Worm (Caenorhabditis elegans) whole organism, early embryonic: Measurements from ENCODE around the gene str-38.
A peak's percentile ranks its signal among the peaks of the same experiment; 100 is the strongest.
"Not testable (repeated sequence)": the region's sequence is repeated elsewhere in the genome, so short reads cannot be mapped to it uniquely, and the experiment has no call there.

ENCODE experiments used
- B0310.2 ChIP-seq: sonication (generic microtip); optimal IDR thresholded peaks from 2 replicates; lab custom pipeline; 2016; ENCODE audit warnings: mild to moderate bottlenecking, missing genetic modification characterization, missing compliant biosample characterization
- F13C5.2 ChIP-seq: sonication (generic microtip); optimal IDR thresholded peaks from 2 replicates; lab custom pipeline; 2017; ENCODE audit warnings: mild to moderate bottlenecking, missing genetic modification characterization, inconsistent platforms, missing compliant biosample characterization
- aly-1 ChIP-seq: sonication (generic microtip); optimal IDR thresholded peaks from 2 replicates; lab custom pipeline; 2016; ENCODE audit warnings: missing genetic modification characterization, missing compliant biosample characterization
- ama-1 ChIP-seq: fragments of 150-350 bp; optimal IDR thresholded peaks from 2 replicates; lab custom pipeline; 2014
- ceh-13 ChIP-seq: fragments of 200-800 bp; sonication (Bioruptor generic); optimal IDR thresholded peaks from 2 replicates; lab custom pipeline; 2018; ENCODE audit warnings: mild to moderate bottlenecking, missing genetic modification characterization, missing compliant biosample characterization
- ceh-36 ChIP-seq: sonication (generic microtip); optimal IDR thresholded peaks from 2 replicates; lab custom pipeline; 2016; ENCODE audit warnings: missing genetic modification characterization, inconsistent platforms, missing compliant biosample characterization
- ets-7 ChIP-seq: sonication (generic microtip); optimal IDR thresholded peaks from 2 replicates; lab custom pipeline; 2016; ENCODE audit warnings: missing genotype, missing genetic modification characterization, missing compliant biosample characterization
- flt-1 ChIP-seq: fragments of 200-800 bp; sonication (Bioruptor generic); IDR thresholded peaks from 2 replicates; pipeline ENCODE4 v1.3.6; 2022; ENCODE audit warnings: missing genetic modification characterization, missing compliant biosample characterization
- hmbx-1 ChIP-seq: sonication (generic microtip); optimal IDR thresholded peaks from 2 replicates; lab custom pipeline; 2016; ENCODE audit warnings: mild to moderate bottlenecking, missing genetic modification characterization, missing compliant biosample characterization
- hmg-4 ChIP-seq: fragments of 200-800 bp; sonication (Bioruptor generic); optimal IDR thresholded peaks from 2 replicates; lab custom pipeline; 2018; ENCODE audit warnings: mild to moderate bottlenecking, missing genetic modification characterization, missing compliant biosample characterization
- hnd-1 ChIP-seq: sonication (generic microtip); optimal IDR thresholded peaks from 2 replicates; lab custom pipeline; 2016; ENCODE audit warnings: missing genetic modification characterization, missing compliant biosample characterization
- pes-1 ChIP-seq: fragments of 200-800 bp; sonication (Bioruptor generic); IDR thresholded peaks from 2 replicates; pipeline ENCODE4 v1.3.6; 2022; ENCODE audit warnings: missing genetic modification reagents, missing genetic modification characterization, missing compliant biosample characterization
- scrt-1 ChIP-seq: fragments of 200-800 bp; sonication (Bioruptor generic); IDR thresholded peaks from 2 replicates; pipeline ENCODE4 v1.3.6; 2022; ENCODE audit warnings: missing genetic modification characterization, missing compliant biosample characterization
- sea-1 ChIP-seq: fragments of 200-800 bp; sonication (Bioruptor generic); conservative IDR thresholded peaks from 2 replicates; pipeline ENCODE4 v1.3.6; 2022; ENCODE audit warnings: missing genetic modification characterization, missing compliant biosample characterization
- tbx-11 ChIP-seq: fragments of 200-800 bp; sonication (Bioruptor generic); IDR thresholded peaks from 2 replicates; pipeline ENCODE4 v1.3.6; 2022; ENCODE audit warnings: missing genetic modification characterization, missing compliant biosample characterization
- tbx-37 ChIP-seq: fragments of 200-800 bp; sonication (Bioruptor generic); conservative IDR thresholded peaks from 2 replicates; pipeline ENCODE4 v1.3.6; 2022; ENCODE audit warnings: missing genetic modification reagents, missing genetic modification characterization, missing compliant biosample characterization
- tra-4 ChIP-seq: sonication (generic microtip); optimal IDR thresholded peaks from 2 replicates; lab custom pipeline; 2017; ENCODE audit warnings: missing genetic modification characterization, missing compliant biosample characterization

Gene str-38

ce11 chrV:15766122-15766594 is 34.0 kb upstream of the str-38 start, which contains the start of the genes haf-3 and F57A10.2:
Gene haf-3 (minus strand): TSS chrV:15766172.
Gene F57A10.2 (plus strand): TSS chrV:15766575.
- no peak for TF ChIP-seq aly-1
- TF ChIP-seq scrt-1 (GFP tag; lab: Robert Waterston, UW): no peak
- 0 out of 2 replicates have a peak, but pooled peaks have one; percentile 13 for TF ChIP-seq flt-1
- peak; percentile 66 for TF ChIP-seq F13C5.2 (tag; lab: Kevin White, UChicago)
- no peak for TF ChIP-seq sea-1 (GFP tag; lab: Robert Waterston, UW)

DNA sequence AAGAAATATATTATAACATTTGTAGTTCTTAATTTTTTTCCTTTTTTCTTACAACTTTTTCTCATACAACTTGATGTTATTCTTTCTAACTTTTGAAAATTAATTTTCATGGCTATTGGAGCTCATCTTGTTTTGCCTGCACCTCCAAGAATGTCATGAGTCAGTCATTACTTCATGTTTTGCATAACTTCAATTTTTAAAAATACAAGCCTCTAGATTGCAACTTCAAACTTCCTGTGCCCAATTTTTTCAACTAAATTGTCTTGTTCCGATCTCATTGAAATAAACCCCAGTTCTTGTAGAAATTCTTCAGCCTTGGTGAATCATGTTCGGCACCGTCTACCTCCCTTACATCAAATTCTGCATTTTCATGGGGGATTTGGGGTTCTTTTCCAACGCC is 26.3 kb upstream of the str-38 start, which contains the start of gene str-9:
Gene str-9 (plus strand): TSS at position 301 of the 400 bp plus-strand sequence.
- TF ChIP-seq tbx-37 (GFP tag; lab: Robert Waterston, UW) (no peak), aly-1 (no peak), hmbx-1 (tag; lab: Kevin White, UChicago) (no peak), ceh-13 (GFP tag; lab: Kevin White, UChicago) (no peak), tra-4 (tag; lab: Kevin White, UChicago) (no peak), pes-1 (GFP tag; lab: Robert Waterston, UW) (no peak), hmg-4 (GFP tag; lab: Kevin White, UChicago) (no peak), B0310.2 (tag; lab: Kevin White, UChicago) (no peak), F13C5.2 (tag; lab: Kevin White, UChicago) (no peak), flt-1 (no peak), scrt-1 (GFP tag; lab: Robert Waterston, UW) (no peak), tbx-11 (GFP tag; lab: Robert Waterston, UW) (no peak), hnd-1 (tag; lab: Kevin White, UChicago) (no peak), sea-1 (GFP tag; lab: Robert Waterston, UW) (no peak), ama-1 (lab: Kevin White, UChicago) (no peak)

DNA sequence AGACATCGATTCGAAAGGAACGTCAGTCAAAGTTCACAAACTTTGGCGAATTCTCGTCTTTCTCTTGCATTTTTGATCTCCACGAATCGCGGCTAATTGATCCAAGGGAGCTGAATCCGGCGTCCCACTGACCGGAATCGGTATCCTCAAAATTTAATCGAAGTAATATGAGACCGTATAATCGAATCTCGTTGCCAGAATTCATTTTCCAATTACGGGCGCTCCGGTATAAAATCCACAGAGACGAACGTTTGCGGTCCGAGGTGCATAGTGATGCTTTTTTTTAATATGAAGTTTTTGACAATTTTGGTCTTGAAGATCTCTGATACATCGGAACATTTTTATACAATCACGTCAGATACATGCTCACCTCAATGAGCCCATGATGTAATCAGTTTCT is 25.5 kb upstream of the str-38 start:
- no peak for TF ChIP-seq pes-1 (GFP tag; lab: Robert Waterston, UW)
- TF ChIP-seq tra-4 (tag; lab: Kevin White, UChicago): no peak
- TF ChIP-seq aly-1: no peak
- no peak for TF ChIP-seq scrt-1 (GFP tag; lab: Robert Waterston, UW)
- TF ChIP-seq hmg-4 (GFP tag; lab: Kevin White, UChicago): no peak
- no peak for TF ChIP-seq hnd-1 (tag; lab: Kevin White, UChicago)
- no peak for TF ChIP-seq F13C5.2 (tag; lab: Kevin White, UChicago)
- no peak for TF ChIP-seq ceh-36 (tag; lab: Kevin White, UChicago)
- no peak for TF ChIP-seq B0310.2 (tag; lab: Kevin White, UChicago)
- TF ChIP-seq tbx-37 (GFP tag; lab: Robert Waterston, UW): no peak
- TF ChIP-seq ama-1 (lab: Kevin White, UChicago): no peak
- no peak for TF ChIP-seq ceh-13 (GFP tag; lab: Kevin White, UChicago)
- no peak for TF ChIP-seq hmbx-1 (tag; lab: Kevin White, UChicago)
- no peak for TF ChIP-seq sea-1 (GFP tag; lab: Robert Waterston, UW)
- no peak for TF ChIP-seq tbx-11 (GFP tag; lab: Robert Waterston, UW)
- no peak for TF ChIP-seq ets-7 (tag; lab: Kevin White, UChicago)
- TF ChIP-seq flt-1: no peak

ce11 chrV:15754731-15755130 is 22.6 kb upstream of the str-38 start, which contains the start of gene str-8:
Gene str-8 (plus strand): TSS chrV:15755031.
- not testable (repeated sequence) for TF ChIP-seq ama-1 (lab: Kevin White, UChicago); ets-7 (tag; lab: Kevin White, UChicago); tbx-37 (GFP tag; lab: Robert Waterston, UW)

ce11 chrV:15752941-15753340 is 20.8 kb upstream of the str-38 start, which contains the start of gene str-5:
Gene str-5 (plus strand): TSS chrV:15753241.
- TF ChIP-seq flt-1; ama-1 (lab: Kevin White, UChicago); tra-4 (tag; lab: Kevin White, UChicago): not testable (repeated sequence)

DNA sequence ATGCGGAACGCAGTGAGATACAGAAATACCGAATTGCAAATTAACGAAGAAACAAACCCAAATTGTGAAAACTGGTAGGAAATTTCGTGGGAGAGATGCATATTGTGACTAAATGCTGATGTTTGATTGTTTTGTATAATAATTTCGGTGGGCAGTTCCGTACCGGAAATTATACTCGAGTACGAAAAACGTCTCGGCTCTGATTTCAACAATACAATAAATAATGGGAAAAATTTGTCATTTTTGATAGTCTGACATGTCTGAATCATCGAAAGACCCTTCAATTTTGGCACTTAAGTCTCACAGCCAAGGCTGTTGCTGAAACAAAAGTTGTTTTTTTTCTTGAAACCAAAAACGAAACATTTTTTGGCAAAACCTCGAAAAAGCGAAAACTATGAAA is 19.9 kb upstream of the str-38 start, which contains the start of gene str-43:
Gene str-43 (minus strand): TSS at position 101 of the 400 bp plus-strand sequence.
- TF ChIP-seq hmbx-1 (tag; lab: Kevin White, UChicago): no peak
- TF ChIP-seq hnd-1 (tag; lab: Kevin White, UChicago): no peak
- TF ChIP-seq scrt-1 (GFP tag; lab: Robert Waterston, UW): no peak
- TF ChIP-seq ama-1 (lab: Kevin White, UChicago): no peak
- no peak for TF ChIP-seq ets-7 (tag; lab: Kevin White, UChicago)
- TF ChIP-seq tbx-11 (GFP tag; lab: Robert Waterston, UW): no peak
- TF ChIP-seq aly-1: no peak
- no peak for TF ChIP-seq B0310.2 (tag; lab: Kevin White, UChicago)
- TF ChIP-seq sea-1 (GFP tag; lab: Robert Waterston, UW): no peak
- TF ChIP-seq ceh-13 (GFP tag; lab: Kevin White, UChicago): no peak
- TF ChIP-seq pes-1 (GFP tag; lab: Robert Waterston, UW): no peak
- no peak for TF ChIP-seq flt-1
- TF ChIP-seq tra-4 (tag; lab: Kevin White, UChicago): no peak
- no peak for TF ChIP-seq tbx-37 (GFP tag; lab: Robert Waterston, UW)

DNA sequence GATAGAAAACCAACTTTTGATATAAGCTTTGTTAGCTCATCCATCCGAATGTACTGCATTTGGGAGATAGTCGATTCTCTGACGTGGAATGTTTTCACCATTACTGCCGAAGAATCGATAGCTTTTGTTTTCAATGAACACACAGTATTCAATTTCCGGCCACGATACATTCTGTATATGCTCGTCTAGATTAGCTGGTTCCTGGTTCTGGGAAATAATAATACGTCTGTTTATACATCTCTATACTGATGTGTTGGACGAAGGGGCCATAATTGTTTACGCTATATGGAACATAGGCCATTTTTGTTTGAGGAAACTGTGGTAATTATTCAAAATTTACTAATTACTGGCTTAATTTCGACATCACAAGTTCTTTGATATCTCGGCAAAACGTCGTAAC is 18.0 kb upstream of the str-38 start, which contains the start of gene str-6:
Gene str-6 (minus strand): TSS at position 101 of the 400 bp plus-strand sequence.
- no peak for TF ChIP-seq B0310.2 (tag; lab: Kevin White, UChicago)
- TF ChIP-seq scrt-1 (GFP tag; lab: Robert Waterston, UW): no peak
- TF ChIP-seq tbx-37 (GFP tag; lab: Robert Waterston, UW): no peak
